Fruit fly (Drosophila melanogaster) whole organism, embryonic: ENCODE measurements around the gene CG15570.

ENCODE experiments used
- CG13287 ChIP-seq: fragments of 200-800 bp; sonication (Bioruptor generic); IDR thresholded peaks from 2 replicates; pipeline ENCODE4 v1.3.6; 2022; ENCODE audit warnings: missing biosample characterization, missing genetic modification characterization; ENCODE audit not compliant: partially characterized antibody
- CG14710 ChIP-seq: fragments of 200-800 bp; sonication (Bioruptor generic); optimal IDR thresholded peaks from 3 replicates; lab custom pipeline; 2019; ENCODE audit warnings: missing biosample characterization, mild to moderate bottlenecking, missing genetic modification characterization, moderate library complexity
- CG16815 ChIP-seq: fragments of 200-800 bp; sonication (Bioruptor generic); optimal IDR thresholded peaks from 3 replicates; lab custom pipeline; 2017; ENCODE audit warnings: missing biosample characterization, mild to moderate bottlenecking, missing genetic modification characterization
- CG17328 ChIP-seq: fragments of 200-800 bp; sonication (Bioruptor generic); IDR thresholded peaks from 2 replicates; pipeline ENCODE4 v1.3.6; 2022; ENCODE audit warnings: missing biosample characterization, missing genetic modification characterization
- CG1832 ChIP-seq: fragments of 200-800 bp; sonication (Bioruptor generic); optimal IDR thresholded peaks from 2 replicates; lab custom pipeline; 2017; ENCODE audit warnings: missing biosample characterization, mild to moderate bottlenecking, missing genetic modification characterization, inconsistent platforms
- CG18619 ChIP-seq: fragments of 200-800 bp; sonication (Bioruptor generic); optimal IDR thresholded peaks from 3 replicates; lab custom pipeline; 2017; ENCODE audit warnings: missing biosample characterization, mild to moderate bottlenecking, missing genetic modification characterization
- CG30431 ChIP-seq: fragments of 200-800 bp; sonication (Bioruptor generic); optimal IDR thresholded peaks from 2 replicates; lab custom pipeline; 2017; ENCODE audit warnings: missing biosample characterization, missing genetic modification characterization
- CG3163 ChIP-seq: fragments of 200-800 bp; sonication (Bioruptor generic); optimal IDR thresholded peaks from 3 replicates; lab custom pipeline; 2016; ENCODE audit warnings: missing biosample characterization, missing genetic modification characterization
- CG32772 ChIP-seq: fragments of 200-800 bp; sonication (Bioruptor generic); IDR thresholded peaks from 2 replicates; pipeline ENCODE4 v1.3.6; 2022; ENCODE audit warnings: missing biosample characterization, missing genetic modification characterization
- CG3407 ChIP-seq: fragments of 200-800 bp; sonication (Bioruptor generic); optimal IDR thresholded peaks from 2 replicates; lab custom pipeline; 2018; ENCODE audit warnings: missing biosample characterization, mild to moderate bottlenecking, missing genetic modification characterization
- CG43689 ChIP-seq: fragments of 200-800 bp; sonication (Bioruptor generic); IDR thresholded peaks from 2 replicates; pipeline ENCODE4 v1.3.6; 2022; ENCODE audit warnings: missing biosample characterization, missing genetic modification characterization
- CG4424 ChIP-seq: fragments of 200-800 bp; sonication (Bioruptor generic); optimal IDR thresholded peaks from 3 replicates; lab custom pipeline; 2016; ENCODE audit warnings: missing biosample characterization, missing genetic modification characterization
- CG4617 ChIP-seq: fragments of 200-800 bp; sonication (Bioruptor generic); optimal IDR thresholded peaks from 3 replicates; lab custom pipeline; 2016; ENCODE audit warnings: missing biosample characterization, missing genetic modification characterization, borderline replicate concordance
- CG6813 ChIP-seq: fragments of 200-800 bp; sonication (Bioruptor generic); optimal IDR thresholded peaks from 2 replicates; lab custom pipeline; 2017; ENCODE audit warnings: missing biosample characterization, missing genetic modification characterization, mild to moderate bottlenecking, moderate library complexity, missing genetic modification reagents
- CG8478 ChIP-seq: fragments of >200 bp; optimal IDR thresholded peaks from 2 replicates; lab custom pipeline; 2018
- Camta ChIP-seq: fragments of 200-800 bp; sonication (Bioruptor generic); optimal IDR thresholded peaks from 2 replicates; lab custom pipeline; 2016; ENCODE audit warnings: missing biosample characterization, missing genetic modification characterization
- Dfd ChIP-seq, 2 experiments: fragments of >200 bp; optimal IDR thresholded peaks; 2 replicates each; lab custom pipeline; 2017; ENCODE audit warnings: missing biosample characterization in 2 of 2, missing genetic modification characterization in 2 of 2
- Dp ChIP-seq: fragments of 200-800 bp; sonication (Bioruptor generic); optimal IDR thresholded peaks from 2 replicates; lab custom pipeline; 2018; ENCODE audit warnings: missing biosample characterization, mild to moderate bottlenecking, missing genetic modification characterization, moderate library complexity
- Dref ChIP-seq: fragments of 200-800 bp; sonication (Bioruptor generic); IDR thresholded peaks from 2 replicates; pipeline ENCODE4 v1.3.6; 2022; ENCODE audit warnings: missing biosample characterization, missing genetic modification characterization
- Elba2 ChIP-seq: fragments of 200-800 bp; sonication (Bioruptor generic); optimal IDR thresholded peaks from 3 replicates; lab custom pipeline; 2016; ENCODE audit warnings: missing biosample characterization, missing genetic modification characterization
- Ets65A ChIP-seq: fragments of 200-800 bp; sonication (Bioruptor generic); peaks from one replicate; lab custom pipeline; 2016; ENCODE audit warnings: missing biosample characterization, missing genetic modification characterization
- HLH4C ChIP-seq: fragments of 200-800 bp; sonication (Bioruptor generic); IDR thresholded peaks from 3 replicates; pipeline ENCODE4 v1.3.6; 2022; ENCODE audit warnings: missing biosample characterization, missing genetic modification characterization; ENCODE audit not compliant: partially characterized antibody
- Hand ChIP-seq: fragments of 200-800 bp; sonication (Bioruptor generic); optimal IDR thresholded peaks from 2 replicates; lab custom pipeline; 2017; ENCODE audit warnings: mild to moderate bottlenecking, missing biosample characterization, missing genetic modification reagents, missing genetic modification characterization
- Hr51 ChIP-seq, 2 experiments: fragments of 200-800 bp; sonication (Bioruptor generic); optimal IDR thresholded peaks; 2 replicates in 1 of 2; 3 replicates in 1 of 2; lab custom pipeline; 2016 to 2018; ENCODE audit warnings: missing biosample characterization in 2 of 2, missing genetic modification characterization in 2 of 2, mild to moderate bottlenecking in 1 of 2, moderate library complexity in 1 of 2
- Hr78 ChIP-seq, 2 experiments: fragments of 200-800 bp in 1 of 2; fragments of >200 bp in 1 of 2; sonication (Bioruptor generic) in 1 of 2; optimal IDR thresholded peaks; 2 replicates each; lab custom pipeline; 2017 to 2019; ENCODE audit warnings: missing biosample characterization in 2 of 2, missing genetic modification characterization in 2 of 2, mild to moderate bottlenecking in 1 of 2, moderate library complexity in 1 of 2
- NC2β ChIP-seq: fragments of 200-800 bp; sonication (Bioruptor generic); optimal IDR thresholded peaks from 2 replicates; lab custom pipeline; 2016; ENCODE audit warnings: missing biosample characterization, missing genetic modification characterization
- bigmax ChIP-seq: fragments of 200-800 bp; sonication (Bioruptor generic); optimal IDR thresholded peaks from 2 replicates; lab custom pipeline; 2018; ENCODE audit warnings: missing biosample characterization, mild to moderate bottlenecking, missing genetic modification characterization
- bsh ChIP-seq, 2 experiments: fragments of 200-800 bp; sonication (Bioruptor generic); optimal IDR thresholded peaks; 2 replicates each; lab custom pipeline; 2017 to 2018; ENCODE audit warnings: mild to moderate bottlenecking in 2 of 2, missing biosample characterization in 2 of 2, missing genetic modification characterization in 2 of 2, moderate library complexity in 1 of 2
- chinmo ChIP-seq: fragments of 200-800 bp; sonication (Bioruptor generic); IDR thresholded peaks from 4 replicates; pipeline ENCODE4 v1.3.6; 2022; ENCODE audit warnings: missing biosample characterization, missing genetic modification characterization; ENCODE audit not compliant: partially characterized antibody
- corto ChIP-seq: fragments of 200-800 bp; sonication (Bioruptor generic); optimal IDR thresholded peaks from 2 replicates; lab custom pipeline; 2016; ENCODE audit warnings: missing biosample characterization, mild to moderate bottlenecking, missing genetic modification characterization, moderate library complexity
- crp ChIP-seq, 2 experiments: fragments of 200-800 bp; sonication (Bioruptor generic); optimal IDR thresholded peaks; 2 replicates in 1 of 2; 3 replicates in 1 of 2; lab custom pipeline; 2017; ENCODE audit warnings: missing biosample characterization in 2 of 2, missing genetic modification characterization in 2 of 2, mild to moderate bottlenecking in 1 of 2, moderate library complexity in 1 of 2
- dm ChIP-seq: fragments of 200-800 bp; sonication (Bioruptor generic); optimal IDR thresholded peaks from 3 replicates; lab custom pipeline; 2016; ENCODE audit warnings: missing biosample characterization, missing genetic modification characterization
- fd64A ChIP-seq: fragments of 200-800 bp; sonication (Bioruptor generic); optimal IDR thresholded peaks from 3 replicates; lab custom pipeline; 2018; ENCODE audit warnings: missing biosample characterization, mild to moderate bottlenecking, missing genetic modification characterization
- fru ChIP-seq: fragments of >200 bp; optimal IDR thresholded peaks from 2 replicates; lab custom pipeline; 2017
- gcm ChIP-seq: fragments of 200-800 bp; sonication (Bioruptor generic); optimal IDR thresholded peaks from 2 replicates; lab custom pipeline; 2019; ENCODE audit warnings: missing biosample characterization, mild to moderate bottlenecking, missing genetic modification characterization, moderate library complexity
- gsb ChIP-seq: fragments of 200-800 bp; sonication (Bioruptor generic); IDR thresholded peaks from 2 replicates; pipeline ENCODE4 v1.3.6; 2022; ENCODE audit warnings: missing biosample characterization, missing genetic modification characterization
- insv ChIP-seq, 2 experiments: fragments of 200-800 bp; sonication (Bioruptor generic); optimal IDR thresholded peaks; 3 replicates each; lab custom pipeline; 2016 to 2018; ENCODE audit warnings: missing biosample characterization in 2 of 2, missing genetic modification characterization in 2 of 2
- kni ChIP-seq: fragments of 200-800 bp; sonication (Bioruptor generic); optimal IDR thresholded peaks from 3 replicates; lab custom pipeline; 2017; ENCODE audit warnings: mild to moderate bottlenecking, missing biosample characterization, missing genetic modification reagents, missing genetic modification characterization
- pnt ChIP-seq: fragments of 200-800 bp; sonication (Bioruptor generic); optimal IDR thresholded peaks from 3 replicates; lab custom pipeline; 2016; ENCODE audit warnings: missing biosample characterization, missing genetic modification characterization
- prd ChIP-seq, 3 experiments: fragments of >200 bp in 2 of 3; fragments of 200-800 bp in 1 of 3; sonication (Bioruptor generic) in 1 of 3; optimal IDR thresholded peaks in 2 of 3; IDR thresholded peaks in 1 of 3; 2 replicates in 2 of 3; 3 replicates in 1 of 3; pipeline versions ENCODE4 v1.3.6 to Lab custom; 2017 to 2022; ENCODE audit warnings: missing biosample characterization in 1 of 3, missing genetic modification characterization in 1 of 3
- pros ChIP-seq: fragments of 200-800 bp; sonication (Bioruptor generic); optimal IDR thresholded peaks from 3 replicates; lab custom pipeline; 2019; ENCODE audit warnings: missing biosample characterization, mild to moderate bottlenecking, missing genetic modification characterization, moderate library complexity
- schlank ChIP-seq: fragments of 200-800 bp; sonication (Bioruptor generic); optimal IDR thresholded peaks from 2 replicates; lab custom pipeline; 2018; ENCODE audit warnings: missing biosample characterization, mild to moderate bottlenecking, missing genetic modification characterization
- sqz ChIP-seq: fragments of 200-800 bp; sonication (Bioruptor generic); optimal IDR thresholded peaks from 3 replicates; lab custom pipeline; 2018; ENCODE audit warnings: missing biosample characterization, mild to moderate bottlenecking, missing genetic modification characterization
- trem ChIP-seq: fragments of 200-800 bp; optimal IDR thresholded peaks from 3 replicates; lab custom pipeline; 2019; ENCODE audit warnings: missing biosample characterization, mild to moderate bottlenecking, missing genetic modification characterization, moderate library complexity
- tup ChIP-seq: fragments of 200-800 bp; sonication (Bioruptor generic); optimal IDR thresholded peaks from 2 replicates; lab custom pipeline; 2016; ENCODE audit warnings: missing biosample characterization, mild to moderate bottlenecking, missing genetic modification characterization, moderate library complexity
- zen ChIP-seq: fragments of 200-800 bp; sonication (Bioruptor generic); optimal IDR thresholded peaks from 3 replicates; lab custom pipeline; 2018; ENCODE audit warnings: missing biosample characterization, mild to moderate bottlenecking, missing genetic modification characterization, moderate library complexity
- zfh2 ChIP-seq: fragments of 200-800 bp; sonication (Bioruptor generic); optimal IDR thresholded peaks from 2 replicates; lab custom pipeline; 2016; ENCODE audit warnings: missing biosample characterization, missing genetic modification characterization

CG15570 gene

DNA sequence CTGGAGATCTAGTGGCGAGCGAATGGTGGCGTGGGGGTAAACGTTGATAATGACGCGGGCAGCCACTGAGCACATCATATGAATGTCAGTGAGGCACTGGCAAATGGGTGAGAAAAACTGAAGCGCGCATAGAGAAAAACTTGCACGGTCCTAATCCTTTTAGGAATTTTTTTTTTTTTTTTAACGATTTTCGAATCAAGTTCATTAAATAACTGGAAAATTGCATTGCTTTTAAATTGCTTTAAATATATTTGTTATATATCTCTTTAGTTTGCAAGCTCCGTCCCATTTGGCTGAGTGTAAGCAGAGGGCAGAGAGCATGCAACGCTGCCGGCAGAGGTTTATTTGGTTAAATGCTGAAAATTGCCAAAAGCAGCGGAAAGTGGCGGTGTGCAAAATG lies 20.5 kb upstream of the CG15570 start (continued):
- TF ChIP-seq Hand (GFP tag; lab: Kevin White, UChicago) (no peak), tup (no peak), CG3163 (no peak), gcm (GFP tag; lab: Kevin White, UChicago) (no peak)
- TF ChIP-seq, all 482 proteins: peak for 62

DNA sequence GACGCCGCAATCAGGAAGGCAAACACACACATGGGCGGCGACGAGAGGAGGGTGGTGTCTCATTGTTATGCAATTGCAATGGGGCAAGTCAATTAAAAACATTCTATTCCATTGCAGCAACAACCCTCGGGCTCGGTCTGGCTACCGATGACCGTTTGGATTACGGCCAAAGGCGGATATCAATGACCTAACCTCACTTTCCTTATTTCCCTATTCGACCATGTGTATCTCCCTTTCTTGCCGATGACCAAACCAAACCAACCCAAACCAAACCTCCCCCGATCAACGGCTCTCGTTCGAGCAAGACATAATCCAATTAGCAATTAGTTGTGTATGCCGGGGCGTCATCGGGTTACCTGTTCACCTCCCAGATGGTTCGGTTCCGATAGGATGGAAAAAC lies 19.2 kb upstream of the CG15570 start:
- TF ChIP-seq Dref (GFP tag; lab: Robert Waterston, UW): no peak
- no peak for TF ChIP-seq prd (optimal IDR thresholded peaks at IDR 0.05; lab: Kevin White, UChicago)
- no peak for TF ChIP-seq prd (GFP tag; IDR thresholded peaks at IDR 0.05; lab: Robert Waterston, UW)
- TF ChIP-seq insv (GFP tag; optimal IDR thresholded peaks at IDR 0.05; lab: Kevin White, UChicago): peak in 1 of 2 experiments; percentile 89
- TF ChIP-seq bigmax (GFP tag; lab: Kevin White, UChicago): peak; percentile 78
- TF ChIP-seq pros (GFP tag; lab: Kevin White, UChicago): peak; percentile 23
- no peak for TF ChIP-seq zen (tag; lab: Kevin White, UChicago)
- no peak for TF ChIP-seq CG16815
- TF ChIP-seq gsb: no peak
- TF ChIP-seq bsh (GFP tag; optimal IDR thresholded peaks at IDR 0.05; lab: Kevin White, UChicago): no peak
- peak; percentile 78 for TF ChIP-seq kni (GFP tag; lab: Kevin White, UChicago)
- no peak for TF ChIP-seq CG6813 (GFP tag; lab: Kevin White, UChicago)
- TF ChIP-seq zfh2: no peak
- TF ChIP-seq CG43689 (GFP tag; lab: Robert Waterston, UW): no peak

- no peak for TF ChIP-seq Hr51 (GFP tag; optimal IDR thresholded peaks at IDR 0.05; lab: Kevin White, UChicago)
- TF ChIP-seq pros (GFP tag; lab: Kevin White, UChicago): peak; percentile 4
- no peak for TF ChIP-seq Camta (GFP tag; lab: Kevin White, UChicago)
- no peak for TF ChIP-seq CG13287
- no peak for TF ChIP-seq chinmo (GFP tag; lab: Robert Waterston, UW)
- no peak for TF ChIP-seq dm (GFP tag; lab: Kevin White, UChicago)
- no peak for TF ChIP-seq fd64A
- no peak for TF ChIP-seq CG3407 (GFP tag; lab: Kevin White, UChicago)
- no peak for TF ChIP-seq Dp (GFP tag; lab: Kevin White, UChicago)
- no peak for TF ChIP-seq CG14710 (tag; lab: Kevin White, UChicago)
- TF ChIP-seq zfh2: no peak
- TF ChIP-seq Ets65A: peak; percentile 12
- TF ChIP-seq CG8478: no peak
- peak; percentile 33; the same call in 1 of the 2 replicates for TF ChIP-seq CG32772 (GFP tag; lab: Robert Waterston, UW)
- TF ChIP-seq gsb: no peak
- no peak for TF ChIP-seq crp (GFP tag; optimal IDR thresholded peaks at IDR 0.05; lab: Kevin White, UChicago)
- peak; percentile 15 for TF ChIP-seq sqz
- peak; percentile 24 for TF ChIP-seq CG1832 (GFP tag; lab: Kevin White, UChicago)
- no peak for TF ChIP-seq Elba2 (GFP tag; lab: Kevin White, UChicago)
- no peak for TF ChIP-seq Dfd (GFP tag; optimal IDR thresholded peaks at IDR 0.05; lab: Kevin White, UChicago)
- no peak for TF ChIP-seq HLH4C
- no peak for TF ChIP-seq CG17328 (GFP tag; lab: Robert Waterston, UW)
- TF ChIP-seq corto (GFP tag; lab: Kevin White, UChicago): no peak
- no peak for TF ChIP-seq Hr78 (GFP tag; optimal IDR thresholded peaks at IDR 0.05; lab: Kevin White, UChicago)
- TF ChIP-seq CG4617 (GFP tag; lab: Kevin White, UChicago): no peak
- no peak for TF ChIP-seq CG4424
- TF ChIP-seq trem: no peak
- TF ChIP-seq fru (lab: Kevin White, UChicago): no peak
- TF ChIP-seq CG18619 (GFP tag; lab: Kevin White, UChicago): no peak
- no peak for TF ChIP-seq schlank (tag; lab: Kevin White, UChicago)
- TF ChIP-seq pnt: no peak
- TF ChIP-seq CG30431 (GFP tag; lab: Kevin White, UChicago): no peak
- no peak for TF ChIP-seq NC2β (GFP tag; lab: Kevin White, UChicago)
These were observed 17.4 kb upstream of the CG15570 start for dm6 chrX:4200612-4201011.
